Worm (Caenorhabditis elegans): ENCODE data around the gene irg-4.
A peak's percentile ranks its signal among the peaks of the same experiment; 100 is the strongest.

DNA sequence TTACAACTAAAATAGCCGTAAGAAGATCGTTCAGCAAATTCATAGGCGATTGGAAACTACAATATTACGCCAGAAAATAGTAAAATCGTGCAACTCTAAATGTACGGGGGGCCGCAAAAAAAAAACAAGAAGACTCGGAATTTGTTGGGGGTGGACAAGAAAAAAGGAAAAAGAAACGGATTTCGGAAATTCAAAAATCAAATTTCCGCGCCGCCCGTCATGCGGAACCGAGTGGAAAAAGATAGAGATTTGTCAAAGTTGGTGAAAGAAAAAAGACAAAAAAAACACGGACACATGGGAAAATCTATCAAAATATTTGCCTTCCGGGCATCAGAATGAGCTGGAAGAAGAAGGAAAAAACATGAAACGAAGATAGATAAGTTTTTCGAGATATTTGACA lies 16.3 kb upstream of the irg-4 start:
- TF ChIP-seq nhr-28 (tag; optimal IDR thresholded peaks at IDR 0.05) (no peak), egl-27 (tag; optimal IDR thresholded peaks at IDR 0.05) (no peak), ztf-4 (tag; optimal IDR thresholded peaks at IDR 0.05) (no peak), nfya-1 (tag; optimal IDR thresholded peaks at IDR 0.05; ENCODE audit: insufficient read depth) (peak; percentile 12), ZK546.5 (tag; optimal IDR thresholded peaks at IDR 0.05) (no peak), zag-1 (tag; optimal IDR thresholded peaks at IDR 0.05) (no peak), nhr-12 (tag; optimal IDR thresholded peaks at IDR 0.05) (no peak), aly-2 (tag; optimal IDR thresholded peaks at IDR 0.05) (no peak), mdl-1 (tag; optimal IDR thresholded peaks at IDR 0.05) (no peak), nhr-237 (tag; optimal IDR thresholded peaks at IDR 0.05) (no peak), elt-2 (tag; optimal IDR thresholded peaks at IDR 0.05) (no peak), ztf-11 (tag; optimal IDR thresholded peaks at IDR 0.05) (no peak)

All from whole organism, L3 larva.